Worm (Caenorhabditis elegans): ENCODE data around the gene T06A10.107.

The T06A10.107 gene

ce11 chrIV:16864876-16865275 lies 2.4 kb upstream of the T06A10.107 start:
- TF ChIP-seq snpc-4 (tag; optimal IDR thresholded peaks at IDR 0.05): no peak
- no peak for TF ChIP-seq aly-2 (tag; optimal IDR thresholded peaks at IDR 0.05)
- no peak for TF ChIP-seq ceh-9 (tag; optimal IDR thresholded peaks at IDR 0.05)

ce11 chrIV:16865487-16865886 lies 1.8 kb upstream of the T06A10.107 start, which contains the start of gene gtsf-1:
gtsf-1 (plus strand) TSS chrIV:16865840.
- TF ChIP-seq hmg-11 (tag; optimal IDR thresholded peaks at IDR 0.05) (peak; percentile 88), ztf-11 (tag; optimal IDR thresholded peaks at IDR 0.05) (no peak), lsy-12 (tag; optimal IDR thresholded peaks at IDR 0.05) (peak; percentile 17), unc-62 (GFP tag; optimal IDR thresholded peaks at IDR 0.05) (no peak), fos-1 (tag; optimal IDR thresholded peaks at IDR 0.05) (no peak), nhr-11 (tag; optimal IDR thresholded peaks at IDR 0.05) (no peak), nhr-77 (tag; optimal IDR thresholded peaks at IDR 0.05) (no peak), lin-15B (tag; optimal IDR thresholded peaks at IDR 0.05) (peak; percentile 88), pha-4 (tag; optimal IDR thresholded peaks at IDR 0.05) (peak; percentile 79), fkh-10 (GFP tag; optimal IDR thresholded peaks at IDR 0.05) (peak; percentile 16), fkh-2 (tag; optimal IDR thresholded peaks at IDR 0.05) (no peak), ceh-16 (tag; optimal IDR thresholded peaks at IDR 0.05) (no peak), sea-2 (GFP tag; optimal IDR thresholded peaks at IDR 0.05) (no peak), aly-2 (tag; optimal IDR thresholded peaks at IDR 0.05) (no peak), nhr-28 (tag; optimal IDR thresholded peaks at IDR 0.05) (no peak), jun-1 (tag; optimal IDR thresholded peaks at IDR 0.05) (peak; percentile 47), nhr-76 (tag; optimal IDR thresholded peaks at IDR 0.05) (no peak), skn-1 (tag; optimal IDR thresholded peaks at IDR 0.05) (peak; percentile 60), daf-12 (tag; optimal IDR thresholded peaks at IDR 0.05) (no peak), pqm-1 (tag; optimal IDR thresholded peaks at IDR 0.05) (peak; percentile 23), ama-1 (optimal IDR thresholded peaks at IDR 0.05) (peak; percentile 54), ceh-28 (tag; optimal IDR thresholded peaks at IDR 0.05) (peak; percentile 74), snpc-4 (tag; optimal IDR thresholded peaks at IDR 0.05) (peak; percentile 56), eor-1 (tag; optimal IDR thresholded peaks at IDR 0.05) (no peak), egl-27 (tag; optimal IDR thresholded peaks at IDR 0.05) (no peak), ZK546.5 (tag; optimal IDR thresholded peaks at IDR 0.05) (no peak), R02D3.7 (tag; optimal IDR thresholded peaks at IDR 0.05) (peak; percentile 99), nhr-25 (tag; optimal IDR thresholded peaks at IDR 0.05) (peak; percentile 60), unc-39 (tag; optimal IDR thresholded peaks at IDR 0.05) (no peak), nhr-12 (tag; optimal IDR thresholded peaks at IDR 0.05) (no peak), elt-3 (tag; optimal IDR thresholded peaks at IDR 0.05) (no peak), nfya-1 (tag; optimal IDR thresholded peaks at IDR 0.05; ENCODE audit: insufficient read depth) (peak; percentile 83), elt-2 (tag; optimal IDR thresholded peaks at IDR 0.05) (peak; percentile 51), mml-1 (tag; optimal IDR thresholded peaks at IDR 0.05) (no peak), nhr-237 (tag; optimal IDR thresholded peaks at IDR 0.05) (no peak), nhr-43 (tag; optimal IDR thresholded peaks at IDR 0.05; ENCODE audit: poor library complexity, severe bottlenecking) (no peak), lin-39 (tag; optimal IDR thresholded peaks at IDR 0.05) (peak; percentile 90), mdl-1 (tag; optimal IDR thresholded peaks at IDR 0.05) (no peak), zag-1 (tag; optimal IDR thresholded peaks at IDR 0.05) (peak; percentile 41), tbx-2 (tag; optimal IDR thresholded peaks at IDR 0.05) (peak; percentile 42), nhr-23 (tag; optimal IDR thresholded peaks at IDR 0.05) (peak; percentile 74), ceh-9 (tag; optimal IDR thresholded peaks at IDR 0.05) (no peak), ztf-4 (tag; optimal IDR thresholded peaks at IDR 0.05) (no peak), egl-5 (tag; optimal IDR thresholded peaks at IDR 0.05) (peak; percentile 65), elt-1 (tag; optimal IDR thresholded peaks at IDR 0.05) (no peak), ceh-82 (tag; optimal IDR thresholded peaks at IDR 0.05) (peak; percentile 38), nhr-67 (tag; optimal IDR thresholded peaks at IDR 0.05) (no peak)

All from whole organism, L3 larva.